Fruit fly (Drosophila melanogaster) whole organism, embryonic: Measurements from ENCODE around the gene CG6225.
A peak's percentile ranks its signal among the peaks of the same experiment; 100 is the strongest.

Experiments used
- Ada2b ChIP-seq: fragments of 200-800 bp; sonication (Bioruptor generic); IDR thresholded peaks from 2 replicates; pipeline ENCODE4 v1.3.6; 2022; ENCODE audit warnings: missing biosample characterization, missing genetic modification characterization
- CG10431 ChIP-seq: fragments of 200-800 bp; sonication (Bioruptor generic); optimal IDR thresholded peaks from 3 replicates; lab custom pipeline; 2018; ENCODE audit warnings: missing biosample characterization, mild to moderate bottlenecking, missing genetic modification characterization
- CG11247 ChIP-seq: fragments of 200-800 bp; sonication (Bioruptor generic); IDR thresholded peaks from 2 replicates; pipeline ENCODE4 v1.3.6; 2022; ENCODE audit warnings: missing biosample characterization, missing genetic modification characterization
- CG13624 ChIP-seq: fragments of 200-800 bp; sonication (Bioruptor generic); optimal IDR thresholded peaks from 2 replicates; lab custom pipeline; 2016; ENCODE audit warnings: missing biosample characterization, missing genetic modification characterization
- CG15601 ChIP-seq: fragments of 200-800 bp; sonication (Bioruptor generic); optimal IDR thresholded peaks from 3 replicates; lab custom pipeline; 2019; ENCODE audit warnings: missing biosample characterization, mild to moderate bottlenecking, missing genetic modification characterization, moderate library complexity
- CG2116 ChIP-seq: fragments of 200-800 bp; sonication (Bioruptor generic); optimal IDR thresholded peaks from 3 replicates; lab custom pipeline; 2018; ENCODE audit warnings: missing biosample characterization, mild to moderate bottlenecking, missing genetic modification characterization
- CG2199 ChIP-seq: fragments of 200-800 bp; sonication (Bioruptor generic); IDR thresholded peaks from 3 replicates; pipeline ENCODE4 v1.3.6; 2022; ENCODE audit warnings: missing biosample characterization, missing genetic modification characterization
- CG2678 ChIP-seq: fragments of 200-800 bp; sonication (Bioruptor generic); optimal IDR thresholded peaks from 3 replicates; lab custom pipeline; 2019; ENCODE audit warnings: missing biosample characterization, mild to moderate bottlenecking, missing genetic modification characterization, moderate library complexity
- CG30020 ChIP-seq: fragments of 200-800 bp; optimal IDR thresholded peaks from 2 replicates; lab custom pipeline; 2019; ENCODE audit warnings: missing biosample characterization, mild to moderate bottlenecking, missing genetic modification characterization, moderate library complexity
- CG30431 ChIP-seq: fragments of 200-800 bp; sonication (Bioruptor generic); optimal IDR thresholded peaks from 2 replicates; lab custom pipeline; 2017; ENCODE audit warnings: missing biosample characterization, missing genetic modification characterization
- CG31224 ChIP-seq: fragments of 200-800 bp; sonication (Bioruptor generic); IDR thresholded peaks from 2 replicates; pipeline ENCODE4 v1.3.6; 2022; ENCODE audit warnings: missing biosample characterization, missing genetic modification characterization
- CG31441 ChIP-seq: fragments of 200-800 bp; sonication (Bioruptor generic); IDR thresholded peaks from 2 replicates; pipeline ENCODE4 v1.3.6; 2022; ENCODE audit warnings: missing biosample characterization, missing genetic modification characterization
- CG34224 ChIP-seq: fragments of 200-800 bp; sonication (Bioruptor generic); IDR thresholded peaks from 3 replicates; pipeline ENCODE4 v1.3.6; 2022; ENCODE audit warnings: missing biosample characterization, missing genetic modification characterization; ENCODE audit not compliant: partially characterized antibody
- CG3995 ChIP-seq: fragments of 200-800 bp; sonication (Bioruptor generic); optimal IDR thresholded peaks from 3 replicates; lab custom pipeline; 2016; ENCODE audit warnings: missing biosample characterization, missing genetic modification characterization
- CG42726 ChIP-seq: fragments of 200-800 bp; sonication (Bioruptor generic); IDR thresholded peaks from 2 replicates; pipeline ENCODE4 v1.3.6; 2022; ENCODE audit warnings: missing biosample characterization, missing genetic modification characterization; ENCODE audit not compliant: partially characterized antibody
- CG4404 ChIP-seq: fragments of 200-800 bp; sonication (Bioruptor generic); IDR thresholded peaks from 2 replicates; pipeline ENCODE4 v1.3.6; 2022; ENCODE audit warnings: missing biosample characterization, missing genetic modification characterization
- CG4730 ChIP-seq: fragments of 200-800 bp; sonication (Bioruptor generic); IDR thresholded peaks from 2 replicates; pipeline ENCODE4 v1.3.6; 2022; ENCODE audit warnings: missing biosample characterization, missing genetic modification characterization
- CG4820 ChIP-seq: fragments of 200-800 bp; sonication (Bioruptor generic); optimal IDR thresholded peaks from 3 replicates; lab custom pipeline; 2016; ENCODE audit warnings: missing biosample characterization, missing genetic modification characterization
- CG7372 ChIP-seq: fragments of 200-800 bp; sonication (Bioruptor generic); IDR thresholded peaks from 2 replicates; pipeline ENCODE4 v1.3.6; 2022; ENCODE audit warnings: missing biosample characterization, missing genetic modification characterization
- CG8765 ChIP-seq: fragments of 200-800 bp; sonication (Bioruptor generic); IDR thresholded peaks from 2 replicates; pipeline ENCODE4 v1.3.6; 2022; ENCODE audit warnings: missing biosample characterization, missing genetic modification characterization
- CG8924 ChIP-seq: fragments of 200-800 bp; optimal IDR thresholded peaks from 3 replicates; lab custom pipeline; 2019; ENCODE audit warnings: missing biosample characterization, mild to moderate bottlenecking, missing genetic modification characterization, moderate library complexity
- CG9797 ChIP-seq: fragments of 200-800 bp; sonication (Bioruptor generic); optimal IDR thresholded peaks from 3 replicates; lab custom pipeline; 2018; ENCODE audit warnings: missing biosample characterization, mild to moderate bottlenecking, missing genetic modification characterization
- CHES-1-like ChIP-seq: fragments of 200-800 bp; sonication (Bioruptor generic); optimal IDR thresholded peaks from 2 replicates; lab custom pipeline; 2016; ENCODE audit warnings: missing biosample characterization, missing genetic modification characterization
- D19B ChIP-seq: fragments of 200-800 bp; sonication (Bioruptor generic); optimal IDR thresholded peaks from 2 replicates; lab custom pipeline; 2017; ENCODE audit warnings: missing biosample characterization, mild to moderate bottlenecking, missing genetic modification characterization
- Dek ChIP-seq: fragments of 200-800 bp; sonication (Bioruptor generic); optimal IDR thresholded peaks from 3 replicates; lab custom pipeline; 2019; ENCODE audit warnings: missing biosample characterization, mild to moderate bottlenecking, missing genetic modification characterization, moderate library complexity
- Dp ChIP-seq: fragments of 200-800 bp; sonication (Bioruptor generic); optimal IDR thresholded peaks from 2 replicates; lab custom pipeline; 2018; ENCODE audit warnings: missing biosample characterization, mild to moderate bottlenecking, missing genetic modification characterization, moderate library complexity
- Hsf ChIP-seq: fragments of 200-800 bp; sonication (Bioruptor generic); optimal IDR thresholded peaks from 3 replicates; lab custom pipeline; 2016; ENCODE audit warnings: missing biosample characterization, missing genetic modification characterization
- Kr ChIP-seq: fragments of 200-800 bp; sonication (Bioruptor generic); optimal IDR thresholded peaks from 2 replicates; lab custom pipeline; 2017; ENCODE audit warnings: missing biosample characterization, mild to moderate bottlenecking, missing genetic modification characterization
- Lhr ChIP-seq: fragments of 200-800 bp; sonication (Bioruptor generic); optimal IDR thresholded peaks from 3 replicates; lab custom pipeline; 2017; ENCODE audit warnings: mild to moderate bottlenecking, missing biosample characterization, missing genetic modification reagents, missing genetic modification characterization
- MESR4 ChIP-seq: fragments of 200-800 bp; sonication (Bioruptor generic); optimal IDR thresholded peaks from 2 replicates; lab custom pipeline; 2018; ENCODE audit warnings: missing biosample characterization, mild to moderate bottlenecking, missing genetic modification characterization, moderate library complexity
- NC2α ChIP-seq: fragments of 200-800 bp; sonication (Bioruptor generic); optimal IDR thresholded peaks from 2 replicates; lab custom pipeline; 2016; ENCODE audit warnings: missing biosample characterization, missing genetic modification characterization
- Scr ChIP-seq: fragments of 200-800 bp; sonication (Bioruptor generic); IDR thresholded peaks from 2 replicates; pipeline ENCODE4 v1.3.6; 2022; ENCODE audit warnings: missing biosample characterization, missing genetic modification characterization; ENCODE audit not compliant: partially characterized antibody
- Spps ChIP-seq: fragments of 200-800 bp; sonication (Bioruptor generic); optimal IDR thresholded peaks from 2 replicates; lab custom pipeline; 2018; ENCODE audit warnings: missing biosample characterization, mild to moderate bottlenecking, missing genetic modification characterization
- Taf1 ChIP-seq: fragments of 200-800 bp; sonication (Bioruptor generic); IDR thresholded peaks from 2 replicates; pipeline ENCODE4 v1.3.6; 2022; ENCODE audit warnings: missing biosample characterization, missing genetic modification characterization
- cato ChIP-seq: fragments of 200-800 bp; sonication (Bioruptor generic); optimal IDR thresholded peaks from 2 replicates; lab custom pipeline; 2016; ENCODE audit warnings: missing biosample characterization, missing genetic modification characterization, borderline replicate concordance
- cwo ChIP-seq: fragments of 200-800 bp; sonication (Bioruptor generic); optimal IDR thresholded peaks from 3 replicates; lab custom pipeline; 2017; ENCODE audit warnings: missing biosample characterization, missing genetic modification characterization, mild to moderate bottlenecking, moderate library complexity, missing genetic modification reagents
- dysf ChIP-seq: fragments of 200-800 bp; sonication (Bioruptor generic); IDR thresholded peaks from 3 replicates; pipeline ENCODE4 v1.3.6; 2022; ENCODE audit warnings: missing biosample characterization, missing genetic modification characterization
- ems ChIP-seq: fragments of 200-800 bp; sonication (Bioruptor generic); optimal IDR thresholded peaks from 3 replicates; lab custom pipeline; 2016; ENCODE audit warnings: missing biosample characterization, missing genetic modification characterization
- gfzf ChIP-seq: fragments of 200-800 bp; sonication (Bioruptor generic); optimal IDR thresholded peaks from 2 replicates; lab custom pipeline; 2016; ENCODE audit warnings: missing biosample characterization, mild to moderate bottlenecking, missing genetic modification characterization, moderate library complexity
- gsb-n ChIP-seq: fragments of 200-800 bp; sonication (Bioruptor generic); optimal IDR thresholded peaks from 3 replicates; lab custom pipeline; 2018; ENCODE audit warnings: missing biosample characterization, mild to moderate bottlenecking, missing genetic modification characterization
- hkb ChIP-seq, 2 experiments: fragments of 200-800 bp in 1 of 2; fragments of >200 bp in 1 of 2; sonication (Bioruptor generic) in 1 of 2; IDR thresholded peaks in 1 of 2; optimal IDR thresholded peaks in 1 of 2; 2 replicates each; pipeline versions ENCODE4 v1.3.6 to Lab custom; 2017 to 2022; ENCODE audit warnings: missing biosample characterization in 1 of 2, missing genetic modification characterization in 1 of 2
- kay ChIP-seq: fragments of 200-800 bp; sonication (Bioruptor generic); optimal IDR thresholded peaks from 2 replicates; lab custom pipeline; 2016; ENCODE audit warnings: missing biosample characterization, missing genetic modification characterization
- mld ChIP-seq: fragments of 200-800 bp; sonication (Bioruptor generic); IDR thresholded peaks from 3 replicates; pipeline ENCODE4 v1.3.6; 2022; ENCODE audit warnings: missing biosample characterization, missing genetic modification characterization; ENCODE audit not compliant: partially characterized antibody
- pan ChIP-seq, 4 experiments: fragments of >200 bp in 3 of 4; fragments of 200-800 bp in 1 of 4; sonication (Bioruptor generic) in 1 of 4; optimal IDR thresholded peaks in 3 of 4; IDR thresholded peaks in 1 of 4; 2 replicates each; pipeline versions ENCODE4 v1.3.6 to Lab custom; 2017 to 2022; ENCODE audit warnings: missing biosample characterization in 2 of 4, missing genetic modification characterization in 2 of 4, mixed read lengths in 1 of 4
- pfk ChIP-seq: fragments of 200-800 bp; sonication (Bioruptor generic); optimal IDR thresholded peaks from 2 replicates; lab custom pipeline; 2018; ENCODE audit warnings: missing biosample characterization, mild to moderate bottlenecking, missing genetic modification characterization, moderate library complexity
- schlank ChIP-seq: fragments of 200-800 bp; sonication (Bioruptor generic); optimal IDR thresholded peaks from 2 replicates; lab custom pipeline; 2018; ENCODE audit warnings: missing biosample characterization, mild to moderate bottlenecking, missing genetic modification characterization
- trem ChIP-seq: fragments of 200-800 bp; optimal IDR thresholded peaks from 3 replicates; lab custom pipeline; 2019; ENCODE audit warnings: missing biosample characterization, mild to moderate bottlenecking, missing genetic modification characterization, moderate library complexity
- ttk ChIP-seq: fragments of 200-800 bp; sonication (Bioruptor generic); IDR thresholded peaks from 2 replicates; pipeline ENCODE4 v2.1.2; 2022; ENCODE audit warnings: missing biosample characterization, missing genetic modification characterization
- tup ChIP-seq: fragments of 200-800 bp; sonication (Bioruptor generic); optimal IDR thresholded peaks from 2 replicates; lab custom pipeline; 2016; ENCODE audit warnings: missing biosample characterization, mild to moderate bottlenecking, missing genetic modification characterization, moderate library complexity

Gene CG6225

DNA sequence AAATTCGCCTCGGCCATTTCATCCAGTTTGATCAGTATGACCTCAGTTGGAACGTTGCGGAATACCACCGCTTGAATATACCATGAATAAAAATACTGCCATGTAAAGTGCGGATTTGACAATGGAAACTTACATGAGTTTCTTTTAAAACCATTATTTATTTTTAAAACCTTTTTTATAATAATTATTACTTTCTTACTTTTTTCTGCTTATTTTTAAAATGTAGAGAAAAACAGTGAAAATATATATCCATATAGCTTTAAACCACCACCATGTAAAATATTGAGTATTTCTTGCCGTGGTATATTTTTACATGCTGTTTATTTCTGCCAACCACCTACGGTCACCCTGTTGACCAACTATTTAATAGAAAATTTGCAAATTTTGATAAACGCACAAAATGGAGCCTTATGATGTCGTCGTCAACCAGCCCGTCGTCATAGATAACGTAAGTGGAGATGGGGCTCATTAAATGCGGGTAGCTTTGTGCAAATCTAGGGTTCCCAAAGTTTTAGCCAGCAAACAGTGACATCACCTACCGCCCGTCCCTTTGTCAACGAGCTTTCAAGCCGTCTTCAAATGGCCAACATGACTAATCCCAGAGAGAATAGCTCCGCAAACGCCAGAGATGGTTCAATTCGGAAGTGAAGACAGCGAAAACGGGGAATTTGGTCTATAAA, 37.2 kb downstream of the CG6225 start, which contains the start of gene Arp1 (continued):
- TF ChIP-seq Kr (GFP tag; lab: Kevin White, UChicago) (no peak), CG4404 (GFP tag; lab: Robert Waterston, UW) (no peak), CG2678 (tag; lab: Kevin White, UChicago) (no peak), CG34224 (GFP tag; lab: Robert Waterston, UW) (no peak), Dek (tag; lab: Kevin White, UChicago) (peak; percentile 33), dysf (GFP tag; lab: Robert Waterston, UW) (no peak), Taf1 (GFP tag; lab: Robert Waterston, UW) (no peak), gsb-n (peak; percentile 13), pfk (GFP tag; lab: Kevin White, UChicago) (no peak), kay (GFP tag; lab: Kevin White, UChicago) (peak; percentile 9), tup (GFP tag; lab: Kevin White, UChicago) (no peak), Lhr (GFP tag; lab: Kevin White, UChicago) (peak; percentile 81), CG3995 (GFP tag; lab: Kevin White, UChicago) (peak; percentile 15), cwo (GFP tag; lab: Kevin White, UChicago) (no peak), Hsf (GFP tag; lab: Kevin White, UChicago) (no peak), CG8765 (GFP tag; lab: Robert Waterston, UW) (no peak), mld (GFP tag; lab: Robert Waterston, UW) (no peak), CG8924 (tag; lab: Kevin White, UChicago) (no peak), CG31224 (no peak), gfzf (GFP tag; lab: Kevin White, UChicago) (peak; percentile 82), CG31441 (no peak), trem (tag; lab: Kevin White, UChicago) (peak; percentile 50), D19B (GFP tag; lab: Kevin White, UChicago) (no peak), CG30431 (GFP tag; lab: Kevin White, UChicago) (no peak), CG4820 (no peak), MESR4 (GFP tag; lab: Kevin White, UChicago) (peak; percentile 89), CG7372 (GFP tag; lab: Robert Waterston, UW) (no peak), ems (GFP tag; lab: Kevin White, UChicago) (no peak), CHES-1-like (no peak), pan (optimal IDR thresholded peaks at IDR 0.05; lab: Kevin White, UChicago) (no peak), pan (GFP tag; optimal IDR thresholded peaks at IDR 0.05 in 1 of 2, IDR thresholded peaks at IDR 0.05 in 1 of 2) (no peak), ttk (GFP tag; lab: Robert Waterston, UW) (no peak), CG10431 (peak; percentile 52), cato (GFP tag; lab: Kevin White, UChicago) (no peak), NC2α (no peak), CG42726 (GFP tag; lab: Robert Waterston, UW) (0 out of 2 replicates have a peak, but pooled peaks have one; percentile 5), CG2116 (GFP tag; lab: Kevin White, UChicago) (peak; percentile 7), Scr (GFP tag; lab: Robert Waterston, UW) (no peak), CG13624 (GFP tag; lab: Kevin White, UChicago) (no peak), CG9797 (peak; percentile 78), CG4730 (GFP tag; lab: Robert Waterston, UW) (no peak), Spps (tag; lab: Kevin White, UChicago) (no peak), Ada2b (no peak), schlank (tag; lab: Kevin White, UChicago) (no peak), CG2199 (GFP tag; lab: Robert Waterston, UW) (no peak), CG11247 (no peak), Dp (GFP tag; lab: Kevin White, UChicago) (peak; percentile 30), hkb (optimal IDR thresholded peaks at IDR 0.05; lab: Kevin White, UChicago) (no peak), hkb (GFP tag; IDR thresholded peaks at IDR 0.05; lab: Robert Waterston, UW) (no peak), CG30020 (tag; lab: Kevin White, UChicago) (peak; percentile 28), CG15601 (tag; lab: Kevin White, UChicago) (peak; percentile 59)
